Fruit fly (Drosophila melanogaster): ENCODE data around the gene CG16743.

The CG16743 gene

dm6 chr2L:10986138-10986537 lies 14.1 kb downstream of the CG16743 start (continued):
- TF ChIP-seq p53 (GFP tag; optimal IDR thresholded peaks at IDR 0.05) = no peak
- no peak for TF ChIP-seq Usf (GFP tag; optimal IDR thresholded peaks at IDR 0.05)
- TF ChIP-seq pzg (GFP tag; optimal IDR thresholded peaks at IDR 0.05) = peak; percentile 16
- TF ChIP-seq CG13287 (GFP tag; IDR thresholded peaks at IDR 0.05; ENCODE audit: partially characterized antibody) = no peak; the same call in 1 of the 2 replicates
- peak; percentile 14; the same call in 1 of the 2 replicates for TF ChIP-seq al (GFP tag; IDR thresholded peaks at IDR 0.05)
- no peak for TF ChIP-seq mirr (GFP tag; optimal IDR thresholded peaks at IDR 0.05)
- TF ChIP-seq CG13424 (tag; optimal IDR thresholded peaks at IDR 0.05) = peak; percentile 11
- peak; percentile 47 for TF ChIP-seq CG14710 (tag; optimal IDR thresholded peaks at IDR 0.05)
- TF ChIP-seq CG6813 (GFP tag; optimal IDR thresholded peaks at IDR 0.05) = peak; percentile 34
- no peak for TF ChIP-seq btn (GFP tag; optimal IDR thresholded peaks at IDR 0.05)
- no peak for TF ChIP-seq nerfin-1 (tag; optimal IDR thresholded peaks at IDR 0.05)
- TF ChIP-seq CG14014 (GFP tag; IDR thresholded peaks at IDR 0.05) = peak; percentile 69
- no peak for TF ChIP-seq CG6683 (GFP tag; optimal IDR thresholded peaks at IDR 0.05)
- TF ChIP-seq salm (tag; optimal IDR thresholded peaks at IDR 0.05) = no peak
- peak; percentile 30; the same call in 1 of the 2 replicates for TF ChIP-seq HLH3B (GFP tag; IDR thresholded peaks at IDR 0.05)
- no peak for TF ChIP-seq Hsf (GFP tag; optimal IDR thresholded peaks at IDR 0.05)
- no peak for TF ChIP-seq ken (GFP tag; IDR thresholded peaks at IDR 0.05)
- TF ChIP-seq CG15011 (GFP tag; optimal IDR thresholded peaks at IDR 0.05) = peak; percentile 7
- no peak for TF ChIP-seq corto (GFP tag; optimal IDR thresholded peaks at IDR 0.05)
- TF ChIP-seq CG9609 (GFP tag; optimal IDR thresholded peaks at IDR 0.05) = no peak
- TF ChIP-seq slbo (GFP tag; IDR thresholded peaks at IDR 0.05) = no peak
- TF ChIP-seq cwo (GFP tag; optimal IDR thresholded peaks at IDR 0.05) = peak; percentile 75
- TF ChIP-seq fd3F (GFP tag; optimal IDR thresholded peaks at IDR 0.05) = no peak
- no peak for TF ChIP-seq Dek (tag; optimal IDR thresholded peaks at IDR 0.05)
- TF ChIP-seq en (GFP tag; optimal IDR thresholded peaks at IDR 0.05) = no peak
- TF ChIP-seq CG1647 (GFP tag; optimal IDR thresholded peaks at IDR 0.05) = no peak
- TF ChIP-seq knrl (GFP tag; IDR thresholded peaks at IDR 0.05; ENCODE audit: partially characterized antibody) = peak; percentile 19; the same call in 1 of the 3 replicates
- no peak for TF ChIP-seq prd (optimal IDR thresholded peaks at IDR 0.05)
- TF ChIP-seq prd (GFP tag; IDR thresholded peaks at IDR 0.05) = peak; percentile 59
- TF ChIP-seq Abd-B (GFP tag; optimal IDR thresholded peaks at IDR 0.05) = no peak
- peak; percentile 72 for TF ChIP-seq CG32532 (GFP tag; IDR thresholded peaks at IDR 0.05)
- peak; percentile 61; the same call in 2 of the 3 replicates for TF ChIP-seq ase (GFP tag; IDR thresholded peaks at IDR 0.05)
- peak; percentile 46 for TF ChIP-seq CG9727 (GFP tag; optimal IDR thresholded peaks at IDR 0.05)
- TF ChIP-seq so (GFP tag; IDR thresholded peaks at IDR 0.05) = 0 out of 3 replicates have a peak, but pooled peaks have one; percentile 62
- TF ChIP-seq Gsc (GFP tag; IDR thresholded peaks at IDR 0.05) = no peak
- no peak for TF ChIP-seq CG10431 (GFP tag; optimal IDR thresholded peaks at IDR 0.05)
- TF ChIP-seq lmd (GFP tag; IDR thresholded peaks at IDR 0.05) = no peak
- TF ChIP-seq Gug (GFP tag; IDR thresholded peaks at IDR 0.05) = no peak
- TF ChIP-seq CG4360 (GFP tag; IDR thresholded peaks at IDR 0.05) = no peak
- no peak for TF ChIP-seq Rx (GFP tag; IDR thresholded peaks at IDR 0.05)
- peak; percentile 66 for TF ChIP-seq NFAT (GFP tag; IDR thresholded peaks at IDR 0.05)
- no peak for TF ChIP-seq CG6854 (GFP tag; optimal IDR thresholded peaks at IDR 0.05)
- no peak for TF ChIP-seq gt (GFP tag; IDR thresholded peaks at IDR 0.05)
- TF ChIP-seq CG7839 (tag; optimal IDR thresholded peaks at IDR 0.05) = no peak
- no peak for TF ChIP-seq CG8089 (GFP tag; optimal IDR thresholded peaks at IDR 0.05)
- TF ChIP-seq CG13624 (GFP tag; optimal IDR thresholded peaks at IDR 0.05) = peak; percentile 3
- peak; percentile 7 for TF ChIP-seq Asciz (GFP tag; optimal IDR thresholded peaks at IDR 0.05)
- TF ChIP-seq CG8944 (GFP tag; optimal IDR thresholded peaks at IDR 0.05) = no peak
- no peak for TF ChIP-seq ewg (GFP tag; optimal IDR thresholded peaks at IDR 0.05)
- TF ChIP-seq lov (optimal IDR thresholded peaks at IDR 0.05) = no peak
- no peak for TF ChIP-seq lov (GFP tag; IDR thresholded peaks at IDR 0.05)
- TF ChIP-seq CG13775 (GFP tag; optimal IDR thresholded peaks at IDR 0.05) = no peak
